Worm (Caenorhabditis elegans) whole organism, young adult: Measurements from ENCODE around the gene T26A5.8.

Experiments
- B0035.1 ChIP-seq: sonication (generic microtip); optimal IDR thresholded peaks from 2 replicates; lab custom pipeline; 2016; ENCODE audit warnings: missing genetic modification characterization, mild to moderate bottlenecking, missing compliant biosample characterization, missing genotype, missing genetic modification reagents
- B0336.3 ChIP-seq: fragments of 200-800 bp; sonication (Bioruptor generic); IDR thresholded peaks from 2 replicates; pipeline ENCODE4 v1.3.6; 2022; ENCODE audit warnings: missing genetic modification characterization, missing compliant biosample characterization
- C17E4.6 ChIP-seq: fragments of 200-800 bp; sonication (Bioruptor generic); IDR thresholded peaks from 2 replicates; pipeline ENCODE4 v1.3.6; 2022; ENCODE audit warnings: missing genetic modification reagents, missing genetic modification characterization, missing compliant biosample characterization
- D2030.7 ChIP-seq: fragments of 200-800 bp; sonication (Bioruptor generic); IDR thresholded peaks from 2 replicates; pipeline ENCODE4 v1.3.6; 2022; ENCODE audit warnings: missing genetic modification reagents, missing genetic modification characterization, missing compliant biosample characterization
- F23B12.7 ChIP-seq: sonication (generic microtip); optimal IDR thresholded peaks from 2 replicates; lab custom pipeline; 2017; ENCODE audit warnings: missing genetic modification characterization, mild to moderate bottlenecking, missing compliant biosample characterization, antibody characterized with exemption, moderate library complexity; ENCODE audit not compliant: insufficient read depth
- F52B5.7 ChIP-seq: sonication (generic microtip); optimal IDR thresholded peaks from 2 replicates; lab custom pipeline; 2016; ENCODE audit warnings: mild to moderate bottlenecking, missing genetic modification characterization, missing compliant biosample characterization
- F57A8.1 ChIP-seq: fragments of 200-800 bp; sonication (Bioruptor generic); optimal IDR thresholded peaks from 2 replicates; lab custom pipeline; 2018; ENCODE audit warnings: mild to moderate bottlenecking, missing genetic modification characterization, moderate library complexity, missing compliant biosample characterization
- F57C9.4 ChIP-seq: sonication (generic microtip); optimal IDR thresholded peaks from 2 replicates; lab custom pipeline; 2017; ENCODE audit warnings: mild to moderate bottlenecking, missing genetic modification characterization, missing compliant biosample characterization
- K11D2.4 ChIP-seq: fragments of 200-800 bp; sonication (Bioruptor generic); IDR thresholded peaks from 2 replicates; pipeline ENCODE4 v1.3.6; 2022; ENCODE audit warnings: missing genetic modification reagents, missing genetic modification characterization, missing compliant biosample characterization
- K12H6.12 ChIP-seq: fragments of 200-800 bp; sonication (Bioruptor generic); optimal IDR thresholded peaks from 2 replicates; lab custom pipeline; 2018; ENCODE audit warnings: mild to moderate bottlenecking, missing genetic modification characterization, missing compliant biosample characterization
- T26A5.8 ChIP-seq: sonication (generic microtip); optimal IDR thresholded peaks from 2 replicates; lab custom pipeline; 2016; ENCODE audit warnings: missing genetic modification characterization, missing compliant biosample characterization
- Y53G8AR.9 ChIP-seq: fragments of 200-800 bp; sonication (Bioruptor generic); conservative IDR thresholded peaks from 2 replicates; pipeline ENCODE4 v1.3.6; 2022; ENCODE audit warnings: missing genetic modification reagents, missing genetic modification characterization, missing compliant biosample characterization
- Y56A3A.18 ChIP-seq: fragments of 200-800 bp; sonication (Bioruptor generic); IDR thresholded peaks from 2 replicates; pipeline ENCODE4 v1.3.6; 2022; ENCODE audit warnings: missing genetic modification reagents, missing genetic modification characterization, missing compliant biosample characterization
- akir-1 ChIP-seq: fragments of 200-800 bp; sonication (Bioruptor generic); optimal IDR thresholded peaks from 2 replicates; lab custom pipeline; 2018; ENCODE audit warnings: mild to moderate bottlenecking, missing genetic modification characterization, moderate library complexity, missing compliant biosample characterization
- aptf-3 ChIP-seq: fragments of 200-800 bp; sonication (Bioruptor generic); IDR thresholded peaks from 2 replicates; pipeline ENCODE4 v1.3.6; 2022; ENCODE audit warnings: missing genetic modification characterization, missing compliant biosample characterization
- athp-1 ChIP-seq: sonication (generic microtip); optimal IDR thresholded peaks from 2 replicates; lab custom pipeline; 2017; ENCODE audit warnings: mild to moderate bottlenecking, missing genetic modification characterization, missing compliant biosample characterization
- attf-5 ChIP-seq: fragments of 200-800 bp; sonication (Bioruptor generic); optimal IDR thresholded peaks from 2 replicates; lab custom pipeline; 2018; ENCODE audit warnings: mild to moderate bottlenecking, missing genetic modification characterization, missing compliant biosample characterization
- ccch-3 ChIP-seq: fragments of 200-800 bp; sonication (Bioruptor generic); optimal IDR thresholded peaks from 2 replicates; lab custom pipeline; 2018; ENCODE audit warnings: mild to moderate bottlenecking, missing genetic modification characterization, missing compliant biosample characterization
- cebp-2 ChIP-seq: fragments of 200-800 bp; sonication (Bioruptor generic); IDR thresholded peaks from 2 replicates; pipeline ENCODE4 v1.3.6; 2022; ENCODE audit warnings: missing genetic modification characterization, missing compliant biosample characterization
- ceh-100 ChIP-seq: fragments of 200-800 bp; sonication (Bioruptor generic); IDR thresholded peaks from 2 replicates; pipeline ENCODE4 v1.3.6; 2022; ENCODE audit warnings: missing genetic modification reagents, missing genetic modification characterization, missing compliant biosample characterization
- ceh-79 ChIP-seq: sonication (generic microtip); optimal IDR thresholded peaks from 2 replicates; lab custom pipeline; 2017; ENCODE audit warnings: mild to moderate bottlenecking, missing genetic modification characterization, missing compliant biosample characterization
- die-1 ChIP-seq: sonication (generic microtip); optimal IDR thresholded peaks from 2 replicates; lab custom pipeline; 2016; ENCODE audit warnings: missing genotype, mild to moderate bottlenecking, missing genetic modification characterization, missing compliant biosample characterization
- efl-1 ChIP-seq: fragments of 150-350 bp; optimal IDR thresholded peaks from 2 replicates; lab custom pipeline; 2014; ENCODE audit warnings: missing biosample characterization, missing genetic modification reagents, missing genetic modification characterization
- egl-18 ChIP-seq: fragments of 200-800 bp; sonication (Bioruptor generic); IDR thresholded peaks from 2 replicates; pipeline ENCODE4 v1.3.6; 2022; ENCODE audit warnings: missing genetic modification reagents, missing genetic modification characterization, missing compliant biosample characterization
- gei-17 ChIP-seq: fragments of 200-800 bp; sonication (Bioruptor generic); optimal IDR thresholded peaks from 2 replicates; lab custom pipeline; 2018; ENCODE audit warnings: mild to moderate bottlenecking, missing genetic modification characterization, missing compliant biosample characterization
- hrde-1 ChIP-seq: sonication (generic microtip); optimal IDR thresholded peaks from 2 replicates; lab custom pipeline; 2016; ENCODE audit warnings: missing genetic modification characterization, mild to moderate bottlenecking, missing compliant biosample characterization, moderate library complexity, missing genotype, missing genetic modification reagents, borderline replicate concordance
- hsf-1 ChIP-seq: fragments of 200-800 bp; sonication (Bioruptor generic); IDR thresholded peaks from 2 replicates; pipeline ENCODE4 v1.3.6; 2022; ENCODE audit warnings: missing genetic modification reagents, missing genetic modification characterization, missing compliant biosample characterization
- lag-1 ChIP-seq: fragments of 200-800 bp; sonication (Bioruptor generic); IDR thresholded peaks from 2 replicates; pipeline ENCODE4 v1.3.6; 2022; ENCODE audit warnings: missing genetic modification reagents, missing genetic modification characterization, missing compliant biosample characterization
- lin-26 ChIP-seq: fragments of 200-800 bp; sonication (Bioruptor generic); IDR thresholded peaks from 2 replicates; pipeline ENCODE4 v1.3.6; 2022; ENCODE audit warnings: missing genetic modification reagents, missing genetic modification characterization, missing compliant biosample characterization
- lsy-27 ChIP-seq: sonication (generic microtip); optimal IDR thresholded peaks from 2 replicates; lab custom pipeline; 2017; ENCODE audit warnings: missing genetic modification characterization, mild to moderate bottlenecking, missing compliant biosample characterization, antibody characterized with exemption, missing genotype, borderline replicate concordance; ENCODE audit not compliant: insufficient read depth
- madf-10 ChIP-seq: sonication (generic microtip); optimal IDR thresholded peaks from 2 replicates; lab custom pipeline; 2016; ENCODE audit warnings: mild to moderate bottlenecking, missing genetic modification characterization, missing compliant biosample characterization
- mes-4 ChIP-seq: sonication (generic microtip); optimal IDR thresholded peaks from 2 replicates; lab custom pipeline; 2016; ENCODE audit warnings: missing genotype, missing genetic modification characterization, missing compliant biosample characterization
- nfya-1 ChIP-seq: sonication (generic microtip); optimal IDR thresholded peaks from 2 replicates; lab custom pipeline; 2017; ENCODE audit warnings: antibody characterized with exemption, missing compliant biosample characterization, missing genetic modification characterization, borderline replicate concordance; ENCODE audit not compliant: insufficient read depth
- nfya-2 ChIP-seq: fragments of 200-800 bp; sonication (Bioruptor generic); IDR thresholded peaks from 2 replicates; pipeline ENCODE4 v1.3.6; 2022; ENCODE audit warnings: missing genetic modification reagents, missing genetic modification characterization, missing compliant biosample characterization
- pha-4 ChIP-seq: fragments of 150-350 bp; sonication (generic microtip); optimal IDR thresholded peaks from 2 replicates; lab custom pipeline; 2014; ENCODE audit warnings: missing biosample characterization, missing genetic modification reagents, missing genetic modification characterization
- repo-1 ChIP-seq: sonication (generic microtip); optimal IDR thresholded peaks from 2 replicates; lab custom pipeline; 2017; ENCODE audit warnings: mild to moderate bottlenecking, missing genetic modification characterization, missing compliant biosample characterization
- sdz-38 ChIP-seq: sonication (generic microtip); optimal IDR thresholded peaks from 2 replicates; lab custom pipeline; 2016; ENCODE audit warnings: missing genotype, missing genetic modification characterization, missing compliant biosample characterization
- sea-2 ChIP-seq: fragments of 200-800 bp; sonication (Bioruptor generic); IDR thresholded peaks from 2 replicates; pipeline ENCODE4 v1.3.6; 2022; ENCODE audit warnings: missing genetic modification characterization, missing compliant biosample characterization
- snpc-3.4 ChIP-seq: sonication (generic microtip); optimal IDR thresholded peaks from 2 replicates; lab custom pipeline; 2017; ENCODE audit warnings: missing genetic modification characterization, mild to moderate bottlenecking, missing compliant biosample characterization, antibody characterized with exemption, moderate library complexity, missing genotype, missing genetic modification reagents
- snpc-4 ChIP-seq, 5 experiments: fragments of 150-350 bp in 1 of 5; sonication (generic microtip) in 4 of 5; optimal IDR thresholded peaks; 2 replicates each; lab custom pipeline; 2014 to 2018; ENCODE audit warnings: missing genetic modification characterization in 5 of 5, missing biosample characterization in 3 of 5, antibody characterized with exemption in 2 of 5, mild to moderate bottlenecking in 2 of 5, missing compliant biosample characterization in 2 of 5, missing genotype in 2 of 5, moderate library complexity in 2 of 5, missing genetic modification reagents in 1 of 5
- somi-1 ChIP-seq: fragments of 200-800 bp; sonication (Bioruptor generic); optimal IDR thresholded peaks from 2 replicates; lab custom pipeline; 2018; ENCODE audit warnings: mild to moderate bottlenecking, missing genetic modification characterization, missing compliant biosample characterization
- sptf-2 ChIP-seq: fragments of 200-800 bp; sonication (Bioruptor generic); optimal IDR thresholded peaks from 2 replicates; lab custom pipeline; 2018; ENCODE audit warnings: mild to moderate bottlenecking, missing genetic modification characterization, missing compliant biosample characterization
- tbx-9 ChIP-seq: sonication (generic microtip); optimal IDR thresholded peaks from 2 replicates; lab custom pipeline; 2016; ENCODE audit warnings: borderline replicate concordance, missing genetic modification characterization, inconsistent platforms, missing compliant biosample characterization
- tlf-1 ChIP-seq: fragments of 200-800 bp; sonication (Bioruptor generic); optimal IDR thresholded peaks from 2 replicates; lab custom pipeline; 2018; ENCODE audit warnings: mild to moderate bottlenecking, missing genetic modification characterization, missing compliant biosample characterization
- zfh-2 ChIP-seq: fragments of 200-800 bp; sonication (Bioruptor generic); conservative IDR thresholded peaks from 2 replicates; pipeline ENCODE4 v1.3.6; 2022; ENCODE audit warnings: missing genetic modification reagents, missing genetic modification characterization, missing compliant biosample characterization
- ztf-28 ChIP-seq: fragments of 200-800 bp; sonication (Bioruptor generic); IDR thresholded peaks from 2 replicates; pipeline ENCODE4 v1.3.6; 2022; ENCODE audit warnings: missing genetic modification reagents, missing genetic modification characterization, missing compliant biosample characterization
- ztf-3 ChIP-seq: fragments of 200-800 bp; sonication (Bioruptor generic); optimal IDR thresholded peaks from 2 replicates; lab custom pipeline; 2018; ENCODE audit warnings: mild to moderate bottlenecking, missing genetic modification characterization, missing compliant biosample characterization
- ztf-6 ChIP-seq: fragments of 200-800 bp; sonication (Bioruptor generic); IDR thresholded peaks from 2 replicates; pipeline ENCODE4 v1.3.6; 2022; ENCODE audit warnings: missing genetic modification reagents, missing genetic modification characterization, missing compliant biosample characterization

The T26A5.8 gene

ce11 chrIII:6464113-6464571, 1.5 kb upstream of the T26A5.8 start (continued):
- TF ChIP-seq ztf-6 (GFP tag; lab: Robert Waterston, UW) = no peak
- no peak for TF ChIP-seq egl-18 (GFP tag; lab: Robert Waterston, UW)
- 0 out of 2 replicates have a peak, but pooled peaks have one; percentile 78 for TF ChIP-seq cebp-2 (GFP tag; lab: Robert Waterston, UW)
- TF ChIP-seq lsy-27 = no peak
- TF ChIP-seq madf-10 = no peak
- peak; percentile 100 for TF ChIP-seq zfh-2 (GFP tag; lab: Robert Waterston, UW)
- TF ChIP-seq efl-1 (GFP tag; lab: Kevin White, UChicago) = peak; percentile 86
- TF ChIP-seq die-1 (tag; lab: Kevin White, UChicago) = peak; percentile 47
- peak; percentile 88 for TF ChIP-seq repo-1 (tag; lab: Kevin White, UChicago)
- TF ChIP-seq nfya-1 (tag; lab: Kevin White, UChicago) = no peak
- no peak for TF ChIP-seq hrde-1 (tag; lab: Kevin White, UChicago)
- TF ChIP-seq D2030.7 = peak; percentile 74
- peak; percentile 53 for TF ChIP-seq B0035.1 (tag; lab: Kevin White, UChicago)
- TF ChIP-seq Y53G8AR.9 (GFP tag; lab: Robert Waterston, UW) = peak; percentile 88
- peak; percentile 45 for TF ChIP-seq ceh-79 (tag; lab: Kevin White, UChicago)
- peak; percentile 40 for TF ChIP-seq ztf-3 (GFP tag; lab: Kevin White, UChicago)
- peak; percentile 23 for TF ChIP-seq pha-4 (tag; lab: Kevin White, UChicago)
- TF ChIP-seq somi-1 (GFP tag; lab: Kevin White, UChicago) = peak; percentile 77
- TF ChIP-seq tbx-9 (tag; lab: Kevin White, UChicago) = no peak
- no peak for TF ChIP-seq ccch-3 (GFP tag; lab: Kevin White, UChicago)
- peak; percentile 79 for TF ChIP-seq F52B5.7 (tag; lab: Kevin White, UChicago)
- TF ChIP-seq nfya-2 = no peak
- TF ChIP-seq K11D2.4 (GFP tag; lab: Robert Waterston, UW) = peak; percentile 86
- no peak for TF ChIP-seq snpc-4 (GFP tag; optimal IDR thresholded peaks at IDR 0.05; lab: Kevin White, UChicago)
- TF ChIP-seq snpc-4 (tag; optimal IDR thresholded peaks at IDR 0.05; lab: Kevin White, UChicago) = peak in 3 of 4 experiments; percentile 66 to 69 (median 67)
- TF ChIP-seq K12H6.12 (tag; lab: Kevin White, UChicago) = peak; percentile 86
- TF ChIP-seq akir-1 = peak; percentile 62
- TF ChIP-seq gei-17 = no peak
- no peak for TF ChIP-seq snpc-3.4 (tag; lab: Kevin White, UChicago)
- peak; percentile 82 for TF ChIP-seq T26A5.8 (tag; lab: Kevin White, UChicago)
- peak; percentile 59; the same call in 1 of the 2 replicates for TF ChIP-seq lin-26
- peak; percentile 70; the same call in 1 of the 2 replicates for TF ChIP-seq aptf-3 (GFP tag; lab: Robert Waterston, UW)
- no peak for TF ChIP-seq lag-1 (GFP tag; lab: Robert Waterston, UW)
- TF ChIP-seq F57C9.4 (tag; lab: Kevin White, UChicago) = no peak
- peak; percentile 88 for TF ChIP-seq C17E4.6 (GFP tag; lab: Robert Waterston, UW)
- TF ChIP-seq ztf-28 (GFP tag; lab: Robert Waterston, UW) = 0 out of 2 replicates have a peak, but pooled peaks have one; percentile 66
- TF ChIP-seq F23B12.7 (tag; lab: Kevin White, UChicago) = no peak
- no peak for TF ChIP-seq sea-2
- TF ChIP-seq B0336.3 (GFP tag; lab: Robert Waterston, UW) = peak; percentile 98
- no peak for TF ChIP-seq sdz-38
- peak; percentile 95 for TF ChIP-seq attf-5 (GFP tag; lab: Kevin White, UChicago)
- peak; percentile 80 for TF ChIP-seq athp-1
- TF ChIP-seq Y56A3A.18 (GFP tag; lab: Robert Waterston, UW) = no peak
- TF ChIP-seq F57A8.1 = no peak
- TF ChIP-seq ceh-100 (GFP tag; lab: Robert Waterston, UW) = peak; percentile 72
- no peak for TF ChIP-seq mes-4 (tag; lab: Kevin White, UChicago)
- TF ChIP-seq tlf-1 (GFP tag; lab: Kevin White, UChicago) = peak; percentile 89
- TF ChIP-seq hsf-1 (GFP tag; lab: Robert Waterston, UW) = peak; percentile 80
- no peak for TF ChIP-seq sptf-2
